Fruit fly (Drosophila melanogaster) whole organism: ENCODE data around the gene CG10559.

Experiments
- CG8478 ChIP-seq: fragments of >200 bp; optimal IDR thresholded peaks from 2 replicates; lab custom pipeline; 2018; ENCODE audit warnings: inconsistent platforms
- Dll ChIP-seq: fragments of >200 bp; optimal IDR thresholded peaks from 2 replicates; lab custom pipeline; 2017
- EcR ChIP-seq, 2 experiments: fragments of >200 bp; optimal IDR thresholded peaks; 2 replicates each; lab custom pipeline; 2017; ENCODE audit warnings: missing biosample characterization in 2 of 2, missing genetic modification characterization in 2 of 2, missing genetic modification reagents in 2 of 2
- pan ChIP-seq: fragments of >200 bp; optimal IDR thresholded peaks from 2 replicates; lab custom pipeline; 2017
- psq ChIP-seq: fragments of >200 bp; optimal IDR thresholded peaks from 2 replicates; lab custom pipeline; 2017
- usp ChIP-seq: fragments of >200 bp; optimal IDR thresholded peaks from 2 replicates; lab custom pipeline; 2017; ENCODE audit warnings: missing biosample characterization, missing genetic modification characterization, mixed read lengths

DNA sequence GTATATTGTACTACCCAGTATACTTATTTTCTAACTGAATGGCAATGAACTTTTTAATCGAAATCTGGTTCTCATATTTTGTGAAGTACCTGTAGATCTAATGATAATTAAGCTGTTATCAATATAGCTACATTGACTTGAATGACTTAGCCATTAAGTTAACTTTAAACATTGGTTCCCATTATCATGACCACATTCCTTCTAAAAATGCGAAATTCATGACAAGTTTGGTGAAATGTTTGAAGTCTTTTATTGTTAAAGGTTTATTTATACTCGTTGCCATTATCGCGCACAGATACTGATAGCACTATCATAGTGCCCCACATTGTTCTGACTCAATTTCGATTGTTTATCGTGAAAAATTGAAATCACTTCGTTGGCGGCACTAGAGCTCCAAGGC lies 5.0 kb upstream of the CG10559 start:
- no peak for TF ChIP-seq pan (lab: Kevin White, UChicago)
- no peak for TF ChIP-seq EcR (GFP tag; optimal IDR thresholded peaks at IDR 0.05; lab: Kevin White, UChicago)
- no peak for TF ChIP-seq usp (GFP tag; lab: Kevin White, UChicago)
- TF ChIP-seq CG8478 (lab: Kevin White, UChicago), result no peak
- TF ChIP-seq Dll (lab: Kevin White, UChicago), result no peak
- TF ChIP-seq psq, result no peak
